Worm (Caenorhabditis elegans) whole organism, L4/young adult: Measurements from ENCODE around the gene clec-86.

Experiments used
- W03F9.2 ChIP-seq: fragments of 150-350 bp; optimal IDR thresholded peaks from 2 replicates; lab custom pipeline; 2014; ENCODE audit warnings: missing biosample characterization, missing genetic modification characterization
- dao-5 ChIP-seq: sonication (generic microtip); optimal IDR thresholded peaks from 2 replicates; lab custom pipeline; 2016; ENCODE audit warnings: missing genotype, missing genetic modification characterization, moderate library complexity, missing compliant biosample characterization
- him-1 ChIP-seq: sonication (generic microtip); optimal IDR thresholded peaks from 2 replicates; lab custom pipeline; 2016; ENCODE audit warnings: missing genotype, missing genetic modification reagents, missing genetic modification characterization, missing compliant biosample characterization

ce11 chrX:7100290-7100689 lies 39.4 kb upstream of the clec-86 start, which contains the start of gene C36B7.6:
- TF ChIP-seq him-1 (tag; lab: Kevin White, UChicago) (no peak), W03F9.2 (no peak), dao-5 (tag; lab: Kevin White, UChicago) (no peak)
